Worm (Caenorhabditis elegans) whole organism, mixed stage, embryonic: ENCODE measurements around the gene Y53F4B.39.
A peak's percentile ranks its signal among the peaks of the same experiment; 100 is the strongest.

ENCODE experiments used
- blmp-1 ChIP-seq: fragments of 150-350 bp; optimal IDR thresholded peaks from 2 replicates; lab custom pipeline; 2014; ENCODE audit warnings: missing biosample characterization, missing genetic modification characterization
- elt-3 ChIP-seq: fragments of 150-350 bp; optimal IDR thresholded peaks from 2 replicates; lab custom pipeline; 2014; ENCODE audit warnings: missing biosample characterization, missing genetic modification characterization
- nhr-12 ChIP-seq: fragments of 150-350 bp; optimal IDR thresholded peaks from 2 replicates; lab custom pipeline; 2014; ENCODE audit warnings: missing biosample characterization, missing genetic modification characterization
- sptf-1 ChIP-seq: sonication (generic microtip); optimal IDR thresholded peaks from 2 replicates; lab custom pipeline; 2017; ENCODE audit warnings: mild to moderate bottlenecking, missing genetic modification characterization, moderate library complexity, missing compliant biosample characterization

DNA sequence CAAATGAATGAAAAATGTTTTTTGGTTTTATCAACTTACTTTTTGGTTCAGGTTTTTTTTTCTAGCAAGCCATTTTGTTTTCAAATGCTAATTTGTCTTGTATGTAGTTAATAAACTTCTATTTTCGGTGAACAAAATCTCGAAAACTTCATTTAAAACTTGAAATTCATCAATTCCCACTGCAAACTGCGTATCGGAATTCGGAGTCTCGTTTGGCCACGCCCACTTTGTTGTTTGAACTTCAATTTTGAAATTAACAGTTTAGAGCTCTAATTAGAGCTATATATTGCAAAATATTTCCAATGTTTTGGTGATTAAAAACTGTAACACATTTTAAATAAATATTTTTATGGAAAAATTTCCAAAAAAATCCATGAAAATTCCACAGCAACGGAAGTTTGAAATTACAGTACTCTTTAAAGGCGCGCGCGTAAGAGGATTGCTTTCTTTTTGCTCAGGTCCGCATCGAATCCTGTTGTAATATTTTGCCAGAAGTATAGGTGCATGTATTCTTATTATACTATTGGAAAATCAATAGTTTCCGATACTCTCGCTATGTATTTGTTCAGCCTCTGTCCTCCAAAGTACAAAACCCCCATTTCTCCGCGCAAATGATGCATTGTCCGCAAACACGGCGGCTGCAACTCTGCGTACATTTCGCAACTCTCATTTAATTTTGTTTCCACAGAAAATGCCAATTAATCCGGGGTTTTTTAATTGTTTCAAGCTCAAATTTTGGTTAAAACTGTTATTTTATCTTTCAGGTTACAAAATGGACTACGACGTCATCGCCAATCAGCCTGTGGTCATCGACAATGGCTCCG lies 9.8 kb downstream of the Y53F4B.39 start, which contains the start of gene arp-1:
- TF ChIP-seq nhr-12 (tag; lab: Kevin White, UChicago): no peak
- TF ChIP-seq elt-3 (tag; lab: Kevin White, UChicago): no peak
- TF ChIP-seq sptf-1: peak; percentile 16
- no peak for TF ChIP-seq blmp-1 (tag; lab: Kevin White, UChicago)
